Worm (Caenorhabditis elegans) whole organism, late embryonic: ENCODE data around the gene stim-1.

ENCODE experiments used
- K09A11.1 ChIP-seq: sonication (generic microtip); optimal IDR thresholded peaks from 2 replicates; lab custom pipeline; 2017; ENCODE audit warnings: antibody characterized with exemption, mild to moderate bottlenecking, missing genetic modification characterization, missing compliant biosample characterization; ENCODE audit not compliant: insufficient read depth
- ama-1 ChIP-seq: fragments of 150-350 bp; optimal IDR thresholded peaks from 2 replicates; lab custom pipeline; 2014
- ceh-45 ChIP-seq: fragments of 200-800 bp; sonication (Bioruptor generic); IDR thresholded peaks from 2 replicates; pipeline ENCODE4 v1.3.6; 2022; ENCODE audit warnings: missing genetic modification reagents, missing genetic modification characterization, missing compliant biosample characterization
- elt-2 ChIP-seq: sonication (generic microtip); optimal IDR thresholded peaks from 2 replicates; lab custom pipeline; 2016; ENCODE audit warnings: missing genetic modification reagents, missing genetic modification characterization, missing compliant biosample characterization
- fkh-10 ChIP-seq: fragments of 150-350 bp; optimal IDR thresholded peaks from 2 replicates; lab custom pipeline; 2014; ENCODE audit warnings: missing biosample characterization, missing genetic modification reagents, missing genetic modification characterization
- fkh-6 ChIP-seq: sonication (generic microtip); optimal IDR thresholded peaks from 2 replicates; lab custom pipeline; 2016; ENCODE audit warnings: missing genetic modification characterization, missing compliant biosample characterization
- odd-2 ChIP-seq: sonication (generic microtip); optimal IDR thresholded peaks from 2 replicates; lab custom pipeline; 2017; ENCODE audit warnings: antibody characterized with exemption, mild to moderate bottlenecking, missing genetic modification characterization, missing compliant biosample characterization
- pha-4 ChIP-seq: fragments of 150-350 bp; optimal IDR thresholded peaks from 2 replicates; lab custom pipeline; 2018; ENCODE audit warnings: missing biosample characterization, missing genetic modification reagents, missing genetic modification characterization
- tbx-2 ChIP-seq: sonication (generic microtip); optimal IDR thresholded peaks from 2 replicates; lab custom pipeline; 2016; ENCODE audit warnings: missing genetic modification characterization, missing compliant biosample characterization
- unc-86 ChIP-seq: sonication (generic microtip); optimal IDR thresholded peaks from 2 replicates; lab custom pipeline; 2016; ENCODE audit warnings: missing genetic modification characterization, missing compliant biosample characterization

DNA sequence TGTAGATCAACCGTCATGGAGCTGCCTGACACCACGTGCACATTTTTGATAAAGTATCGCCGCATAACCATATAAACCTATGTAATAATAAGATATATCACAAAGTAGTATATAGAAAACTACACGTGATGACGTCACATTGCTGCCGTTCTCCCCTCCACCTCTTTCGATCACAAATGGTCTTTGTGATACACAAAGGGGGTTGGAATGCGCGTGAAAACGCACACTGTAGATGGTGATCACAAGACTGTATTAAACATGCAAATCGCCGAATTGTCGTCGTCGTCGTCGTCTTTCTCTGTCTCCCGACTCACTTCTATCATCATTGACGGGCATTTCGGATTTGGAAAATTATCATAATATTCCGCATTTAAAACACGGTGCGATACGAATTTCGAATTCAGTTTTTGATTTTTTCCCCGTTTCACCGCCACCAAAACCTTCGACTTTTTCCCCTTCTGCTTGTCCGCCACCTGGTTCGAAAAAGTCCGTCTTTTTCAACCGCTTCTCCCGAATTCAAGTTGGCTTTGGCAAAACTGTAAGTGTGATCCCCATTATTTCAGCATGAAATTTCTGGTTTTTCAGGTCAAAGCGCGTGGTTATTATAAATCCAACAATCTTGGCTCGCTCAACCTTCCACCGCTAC is 16.3 kb downstream of the stim-1 start, which contains the start of the genes Y55B1BL.1 and Y55B1BL.2:
- TF ChIP-seq fkh-6 (tag; lab: Kevin White, UChicago) (no peak), odd-2 (no peak), unc-86 (tag; lab: Kevin White, UChicago) (no peak), elt-2 (no peak), tbx-2 (tag; lab: Kevin White, UChicago) (no peak), ceh-45 (no peak), ama-1 (lab: Kevin White, UChicago) (no peak), K09A11.1 (tag; lab: Kevin White, UChicago) (no peak), pha-4 (tag; lab: Kevin White, UChicago) (no peak), fkh-10 (GFP tag; lab: Kevin White, UChicago) (no peak)
